Worm (Caenorhabditis elegans) whole organism, L4 larva: Measurements from ENCODE around the gene F45E1.2.

Experiments used
- F37D6.2 ChIP-seq: sonication (generic microtip); optimal IDR thresholded peaks from 2 replicates; lab custom pipeline; 2016; ENCODE audit warnings: mild to moderate bottlenecking, missing genetic modification characterization, missing compliant biosample characterization
- T20F7.1 ChIP-seq: fragments of 200-800 bp; sonication (Bioruptor generic); optimal IDR thresholded peaks from 2 replicates; lab custom pipeline; 2018; ENCODE audit warnings: mild to moderate bottlenecking, missing genetic modification characterization, missing compliant biosample characterization
- T26A8.4 ChIP-seq: fragments of 200-800 bp; sonication (Bioruptor generic); IDR thresholded peaks from 2 replicates; pipeline ENCODE4 v1.3.6; 2022; ENCODE audit warnings: missing genetic modification characterization, missing compliant biosample characterization
- Y5F2A.4 ChIP-seq: fragments of 200-800 bp; sonication (Bioruptor generic); optimal IDR thresholded peaks from 2 replicates; lab custom pipeline; 2018; ENCODE audit warnings: mild to moderate bottlenecking, missing genetic modification characterization, missing compliant biosample characterization
- aly-2 ChIP-seq: sonication (generic microtip); optimal IDR thresholded peaks from 2 replicates; lab custom pipeline; 2018; ENCODE audit warnings: missing biosample characterization, missing genetic modification characterization
- arid-1 ChIP-seq: fragments of 200-800 bp; sonication (Bioruptor generic); conservative IDR thresholded peaks from 2 replicates; pipeline ENCODE4 v1.3.6; 2022; ENCODE audit warnings: missing genetic modification reagents, missing genetic modification characterization, missing compliant biosample characterization
- attf-4 ChIP-seq: sonication (generic microtip); optimal IDR thresholded peaks from 3 replicates; lab custom pipeline; 2017; ENCODE audit warnings: missing biosample characterization, missing genetic modification characterization
- ceh-82 ChIP-seq: sonication (generic microtip); optimal IDR thresholded peaks from 2 replicates; lab custom pipeline; 2017; ENCODE audit warnings: missing biosample characterization, missing genetic modification characterization
- dve-1 ChIP-seq: sonication (generic microtip); optimal IDR thresholded peaks from 2 replicates; lab custom pipeline; 2017; ENCODE audit warnings: antibody characterized with exemption, mild to moderate bottlenecking, missing genetic modification characterization, missing compliant biosample characterization; ENCODE audit not compliant: insufficient read depth
- mes-2 ChIP-seq: sonication (generic microtip); optimal IDR thresholded peaks from 2 replicates; lab custom pipeline; 2016; ENCODE audit warnings: missing genotype, mild to moderate bottlenecking, missing genetic modification characterization, missing compliant biosample characterization; ENCODE audit not compliant: poor library complexity, severe bottlenecking
- nhr-42 ChIP-seq: fragments of 200-800 bp; sonication (Bioruptor generic); IDR thresholded peaks from 2 replicates; pipeline ENCODE4 v1.3.6; 2022; ENCODE audit warnings: missing genetic modification characterization, missing compliant biosample characterization
- nhr-48 ChIP-seq: sonication (generic microtip); optimal IDR thresholded peaks from 2 replicates; lab custom pipeline; 2016; ENCODE audit warnings: mild to moderate bottlenecking, missing genetic modification characterization, missing compliant biosample characterization
- nhr-77 ChIP-seq: fragments of 150-350 bp; optimal IDR thresholded peaks from 2 replicates; lab custom pipeline; 2014; ENCODE audit warnings: missing biosample characterization, missing genetic modification characterization
- pha-4 ChIP-seq, 2 experiments: fragments of 150-350 bp in 1 of 2; fragments of 200-800 bp in 1 of 2; sonication (Bioruptor generic) in 1 of 2; IDR thresholded peaks in 1 of 2; optimal IDR thresholded peaks in 1 of 2; 2 replicates each; pipeline versions ENCODE4 v1.3.6 to Lab custom; 2014 to 2022; ENCODE audit warnings: missing genetic modification characterization in 2 of 2, missing genetic modification reagents in 2 of 2, missing biosample characterization in 1 of 2, missing compliant biosample characterization in 1 of 2
- unc-130 ChIP-seq: sonication (generic microtip); optimal IDR thresholded peaks from 2 replicates; lab custom pipeline; 2016; ENCODE audit warnings: missing genetic modification reagents, missing genetic modification characterization, missing compliant biosample characterization
- unc-39 ChIP-seq: sonication (generic microtip); optimal IDR thresholded peaks from 2 replicates; lab custom pipeline; 2017; ENCODE audit warnings: missing biosample characterization, missing genetic modification characterization
- unc-62 ChIP-seq, 3 experiments: fragments of 150-350 bp in 1 of 3; sonication (generic microtip); optimal IDR thresholded peaks in 2 of 3; peaks in 1 of 3; 1 replicate in 1 of 3; 2 replicates in 2 of 3; lab custom pipeline; 2014 to 2017; ENCODE audit warnings: missing biosample characterization in 3 of 3, missing genetic modification characterization in 3 of 3, missing genetic modification reagents in 3 of 3, missing genotype in 1 of 3
- vab-7 ChIP-seq: fragments of 200-800 bp; sonication (Bioruptor generic); IDR thresholded peaks from 2 replicates; pipeline ENCODE4 v1.3.6; 2022; ENCODE audit warnings: missing genetic modification reagents, missing genetic modification characterization, missing compliant biosample characterization

The F45E1.2 gene

ce11 chrX:8053008-8053441 lies 49.5 kb downstream of the F45E1.2 start (continued):
- no peak for TF ChIP-seq vab-7 (GFP tag; lab: Robert Waterston, UW)
- no peak for TF ChIP-seq nhr-77
- no peak for TF ChIP-seq nhr-48
- TF ChIP-seq pha-4 (GFP tag; IDR thresholded peaks at IDR 0.05; lab: Robert Waterston, UW) = no peak
- no peak for TF ChIP-seq pha-4 (tag; optimal IDR thresholded peaks at IDR 0.05; lab: Kevin White, UChicago)
- TF ChIP-seq ceh-82 (tag; lab: Kevin White, UChicago) = no peak
- TF ChIP-seq T20F7.1 (GFP tag; lab: Kevin White, UChicago) = no peak
- no peak for TF ChIP-seq dve-1
- TF ChIP-seq F37D6.2 (tag; lab: Kevin White, UChicago) = no peak
- TF ChIP-seq mes-2 (tag; lab: Kevin White, UChicago) = no peak
- no peak for TF ChIP-seq unc-130
- TF ChIP-seq T26A8.4 (GFP tag; lab: Robert Waterston, UW) = no peak
- no peak for TF ChIP-seq nhr-42 (GFP tag; lab: Robert Waterston, UW)
- TF ChIP-seq Y5F2A.4 (GFP tag; lab: Kevin White, UChicago) = no peak
- TF ChIP-seq arid-1 (GFP tag; lab: Robert Waterston, UW) = no peak
- peak in 1 of 2 experiments; percentile 73 for TF ChIP-seq unc-62 (GFP tag; optimal IDR thresholded peaks at IDR 0.05 in 1 of 2; lab: Kevin White, UChicago)
- no peak for TF ChIP-seq unc-62 (tag; optimal IDR thresholded peaks at IDR 0.05; lab: Kevin White, UChicago)
- no peak for TF ChIP-seq unc-39 (tag; lab: Kevin White, UChicago)
- TF ChIP-seq attf-4 (tag; lab: Kevin White, UChicago) = no peak
- TF ChIP-seq aly-2 (tag; lab: Kevin White, UChicago) = no peak
- TF ChIP-seq, all 104 proteins: peak for 7
